Fruit fly (Drosophila melanogaster) whole organism, embryonic: ENCODE results near the gene Prp16.

Source experiments
- Asciz ChIP-seq: fragments of 200-800 bp; sonication (Bioruptor generic); optimal IDR thresholded peaks from 2 replicates; lab custom pipeline; 2017; ENCODE audit warnings: missing biosample characterization, mild to moderate bottlenecking, missing genetic modification characterization, missing genetic modification reagents
- Atf3 ChIP-seq: fragments of 200-800 bp; sonication (Bioruptor generic); optimal IDR thresholded peaks from 3 replicates; lab custom pipeline; 2016; ENCODE audit warnings: missing biosample characterization, missing genetic modification characterization
- Bdp1 ChIP-seq: fragments of 200-800 bp; sonication (Bioruptor generic); optimal IDR thresholded peaks from 3 replicates; lab custom pipeline; 2016; ENCODE audit warnings: missing biosample characterization, missing genetic modification characterization
- C15 ChIP-seq: fragments of 200-800 bp; sonication (Bioruptor generic); IDR thresholded peaks from 3 replicates; pipeline ENCODE4 v1.3.6; 2022; ENCODE audit warnings: missing biosample characterization, missing genetic modification characterization
- CG1024 ChIP-seq: fragments of 200-800 bp; sonication (Bioruptor generic); IDR thresholded peaks from 2 replicates; pipeline ENCODE4 v1.3.6; 2022; ENCODE audit warnings: missing biosample characterization, missing genetic modification characterization
- CG10959 ChIP-seq: fragments of 200-800 bp; sonication (Bioruptor generic); IDR thresholded peaks from 2 replicates; pipeline ENCODE4 v1.3.6; 2022; ENCODE audit warnings: missing biosample characterization, missing genetic modification characterization
- CG12219 ChIP-seq: fragments of 200-800 bp; sonication (Bioruptor generic); optimal IDR thresholded peaks from 3 replicates; lab custom pipeline; 2018; ENCODE audit warnings: missing biosample characterization, mild to moderate bottlenecking, missing genetic modification characterization
- CG1233 ChIP-seq: fragments of 200-800 bp; sonication (Bioruptor generic); optimal IDR thresholded peaks from 4 replicates; lab custom pipeline; 2018; ENCODE audit warnings: missing biosample characterization, mild to moderate bottlenecking, missing genetic modification characterization
- CG13287 ChIP-seq: fragments of 200-800 bp; sonication (Bioruptor generic); IDR thresholded peaks from 2 replicates; pipeline ENCODE4 v1.3.6; 2022; ENCODE audit warnings: missing biosample characterization, missing genetic modification characterization; ENCODE audit not compliant: partially characterized antibody
- CG1529 ChIP-seq: fragments of 200-800 bp; sonication (Bioruptor generic); optimal IDR thresholded peaks from 3 replicates; lab custom pipeline; 2018; ENCODE audit warnings: missing biosample characterization, missing genetic modification characterization
- CG2116 ChIP-seq: fragments of 200-800 bp; sonication (Bioruptor generic); optimal IDR thresholded peaks from 3 replicates; lab custom pipeline; 2018; ENCODE audit warnings: missing biosample characterization, mild to moderate bottlenecking, missing genetic modification characterization
- CG31224 ChIP-seq: fragments of 200-800 bp; sonication (Bioruptor generic); IDR thresholded peaks from 2 replicates; pipeline ENCODE4 v1.3.6; 2022; ENCODE audit warnings: missing biosample characterization, missing genetic modification characterization
- CG43689 ChIP-seq: fragments of 200-800 bp; sonication (Bioruptor generic); IDR thresholded peaks from 2 replicates; pipeline ENCODE4 v1.3.6; 2022; ENCODE audit warnings: missing biosample characterization, missing genetic modification characterization
- CG4404 ChIP-seq: fragments of 200-800 bp; sonication (Bioruptor generic); IDR thresholded peaks from 2 replicates; pipeline ENCODE4 v1.3.6; 2022; ENCODE audit warnings: missing biosample characterization, missing genetic modification characterization
- CG4820 ChIP-seq: fragments of 200-800 bp; sonication (Bioruptor generic); optimal IDR thresholded peaks from 3 replicates; lab custom pipeline; 2016; ENCODE audit warnings: missing biosample characterization, missing genetic modification characterization
- CG6854 ChIP-seq: fragments of 200-800 bp; sonication (Bioruptor generic); optimal IDR thresholded peaks from 3 replicates; lab custom pipeline; 2017; ENCODE audit warnings: missing biosample characterization, mild to moderate bottlenecking, missing genetic modification characterization
- CG8281 ChIP-seq: fragments of 200-800 bp; sonication (Bioruptor generic); optimal IDR thresholded peaks from 2 replicates; lab custom pipeline; 2018; ENCODE audit warnings: missing biosample characterization, mild to moderate bottlenecking, missing genetic modification characterization, moderate library complexity
- CG9797 ChIP-seq: fragments of 200-800 bp; sonication (Bioruptor generic); optimal IDR thresholded peaks from 3 replicates; lab custom pipeline; 2018; ENCODE audit warnings: missing biosample characterization, mild to moderate bottlenecking, missing genetic modification characterization
- D ChIP-seq, 2 experiments: fragments of 200-800 bp in 1 of 2; fragments of >200 bp in 1 of 2; sonication (Bioruptor generic) in 1 of 2; optimal IDR thresholded peaks; 2 replicates in 1 of 2; 3 replicates in 1 of 2; lab custom pipeline; 2017; ENCODE audit warnings: mild to moderate bottlenecking in 1 of 2, missing biosample characterization in 1 of 2, missing genetic modification characterization in 1 of 2, missing genetic modification reagents in 1 of 2
- Dek ChIP-seq: fragments of 200-800 bp; sonication (Bioruptor generic); optimal IDR thresholded peaks from 3 replicates; lab custom pipeline; 2019; ENCODE audit warnings: missing biosample characterization, mild to moderate bottlenecking, missing genetic modification characterization, moderate library complexity
- Hey ChIP-seq: fragments of 200-800 bp; sonication (Bioruptor generic); optimal IDR thresholded peaks from 3 replicates; lab custom pipeline; 2018; ENCODE audit warnings: missing biosample characterization, mild to moderate bottlenecking, missing genetic modification characterization
- Hr3 ChIP-seq: fragments of 200-800 bp; sonication (Bioruptor generic); optimal IDR thresholded peaks from 3 replicates; lab custom pipeline; 2016; ENCODE audit warnings: missing biosample characterization, missing genetic modification characterization
- Mrtf ChIP-seq: fragments of 200-800 bp; sonication (Bioruptor generic); IDR thresholded peaks from 3 replicates; pipeline ENCODE4 v1.3.6; 2022; ENCODE audit warnings: missing biosample characterization, missing genetic modification characterization
- Optix ChIP-seq: fragments of 200-800 bp; sonication (Bioruptor generic); IDR thresholded peaks from 3 replicates; pipeline ENCODE4 v1.3.6; 2022; ENCODE audit warnings: missing biosample characterization, missing genetic modification characterization
- Sox100B ChIP-seq: fragments of 200-800 bp; sonication (Bioruptor generic); optimal IDR thresholded peaks from 3 replicates; lab custom pipeline; 2018; ENCODE audit warnings: missing biosample characterization, mild to moderate bottlenecking, missing genetic modification characterization
- Vsx1 ChIP-seq: fragments of 200-800 bp; sonication (Bioruptor generic); optimal IDR thresholded peaks from 2 replicates; lab custom pipeline; 2017; ENCODE audit warnings: missing biosample characterization, mild to moderate bottlenecking, missing genetic modification characterization, missing genetic modification reagents
- Xbp1 ChIP-seq: fragments of 200-800 bp; sonication (Bioruptor generic); optimal IDR thresholded peaks from 3 replicates; lab custom pipeline; 2016; ENCODE audit warnings: missing biosample characterization, mild to moderate bottlenecking, missing genetic modification characterization
- Xrp1 ChIP-seq: fragments of 200-800 bp; sonication (Bioruptor generic); IDR thresholded peaks from 2 replicates; pipeline ENCODE4 v1.3.6; 2022; ENCODE audit warnings: missing biosample characterization, missing genetic modification characterization
- cato ChIP-seq: fragments of 200-800 bp; sonication (Bioruptor generic); optimal IDR thresholded peaks from 2 replicates; lab custom pipeline; 2016; ENCODE audit warnings: missing biosample characterization, missing genetic modification characterization, borderline replicate concordance
- chm ChIP-seq: fragments of 200-800 bp; sonication (Bioruptor generic); IDR thresholded peaks from 2 replicates; pipeline ENCODE4 v1.3.6; 2022; ENCODE audit warnings: missing biosample characterization, missing genetic modification characterization
- gro ChIP-seq: fragments of 200-800 bp; sonication (Bioruptor generic); optimal IDR thresholded peaks from 2 replicates; lab custom pipeline; 2016; ENCODE audit warnings: missing biosample characterization, missing genetic modification characterization
- gsb ChIP-seq: fragments of 200-800 bp; sonication (Bioruptor generic); IDR thresholded peaks from 2 replicates; pipeline ENCODE4 v1.3.6; 2022; ENCODE audit warnings: missing biosample characterization, missing genetic modification characterization
- h ChIP-seq: fragments of >200 bp; optimal IDR thresholded peaks from 2 replicates; lab custom pipeline; 2017
- ham ChIP-seq: fragments of 200-800 bp; sonication (Bioruptor generic); IDR thresholded peaks from 2 replicates; pipeline ENCODE4 v1.3.6; 2022; ENCODE audit warnings: missing biosample characterization, missing genetic modification characterization
- hkb ChIP-seq, 2 experiments: fragments of 200-800 bp in 1 of 2; fragments of >200 bp in 1 of 2; sonication (Bioruptor generic) in 1 of 2; IDR thresholded peaks in 1 of 2; optimal IDR thresholded peaks in 1 of 2; 2 replicates each; pipeline versions ENCODE4 v1.3.6 to Lab custom; 2017 to 2022; ENCODE audit warnings: missing biosample characterization in 1 of 2, missing genetic modification characterization in 1 of 2
- jigr1 ChIP-seq: fragments of 200-800 bp; sonication (Bioruptor generic); IDR thresholded peaks from 3 replicates; pipeline ENCODE4 v1.3.6; 2022; ENCODE audit warnings: missing biosample characterization, missing genetic modification characterization
- jing ChIP-seq: fragments of 200-800 bp; sonication (Bioruptor generic); optimal IDR thresholded peaks from 2 replicates; lab custom pipeline; 2018; ENCODE audit warnings: missing biosample characterization, mild to moderate bottlenecking, missing genetic modification characterization
- lola ChIP-seq, 3 experiments: fragments of >200 bp in 2 of 3; fragments of 200-800 bp in 1 of 3; sonication (Bioruptor generic) in 1 of 3; optimal IDR thresholded peaks; 2 replicates each; lab custom pipeline; 2017 to 2019; ENCODE audit warnings: missing biosample characterization in 3 of 3, missing genetic modification characterization in 3 of 3, mild to moderate bottlenecking in 1 of 3, moderate library complexity in 1 of 3
- mirr ChIP-seq: fragments of 200-800 bp; sonication (Bioruptor generic); optimal IDR thresholded peaks from 3 replicates; lab custom pipeline; 2018; ENCODE audit warnings: missing biosample characterization, mild to moderate bottlenecking, missing genetic modification characterization
- pan ChIP-seq, 4 experiments: fragments of >200 bp in 3 of 4; fragments of 200-800 bp in 1 of 4; sonication (Bioruptor generic) in 1 of 4; optimal IDR thresholded peaks in 3 of 4; IDR thresholded peaks in 1 of 4; 2 replicates each; pipeline versions ENCODE4 v1.3.6 to Lab custom; 2017 to 2022; ENCODE audit warnings: missing biosample characterization in 2 of 4, missing genetic modification characterization in 2 of 4, mixed read lengths in 1 of 4
- ro ChIP-seq: fragments of 200-800 bp; sonication (Bioruptor generic); IDR thresholded peaks from 2 replicates; pipeline ENCODE4 v1.3.6; 2022; ENCODE audit warnings: missing biosample characterization, missing genetic modification characterization
- run ChIP-seq: fragments of 200-800 bp; sonication (Bioruptor generic); optimal IDR thresholded peaks from 3 replicates; lab custom pipeline; 2018; ENCODE audit warnings: missing biosample characterization, mild to moderate bottlenecking, missing genetic modification characterization
- schlank ChIP-seq: fragments of 200-800 bp; sonication (Bioruptor generic); optimal IDR thresholded peaks from 2 replicates; lab custom pipeline; 2018; ENCODE audit warnings: missing biosample characterization, mild to moderate bottlenecking, missing genetic modification characterization
- sens-2 ChIP-seq: fragments of 200-800 bp; sonication (Bioruptor generic); IDR thresholded peaks from 2 replicates; pipeline ENCODE4 v1.3.6; 2022; ENCODE audit warnings: missing biosample characterization, missing genetic modification characterization
- sna ChIP-seq: fragments of 200-800 bp; sonication (Bioruptor generic); IDR thresholded peaks from 2 replicates; pipeline ENCODE4 v1.3.6; 2022; ENCODE audit warnings: missing biosample characterization, missing genetic modification characterization; ENCODE audit not compliant: partially characterized antibody
- sob ChIP-seq: fragments of 200-800 bp; sonication (Bioruptor generic); IDR thresholded peaks from 2 replicates; pipeline ENCODE4 v1.3.6; 2022; ENCODE audit warnings: missing biosample characterization, missing genetic modification characterization
- sr ChIP-seq: fragments of 200-800 bp; sonication (Bioruptor generic); IDR thresholded peaks from 3 replicates; pipeline ENCODE4 v1.3.6; 2022; ENCODE audit warnings: missing biosample characterization, missing genetic modification characterization
- stwl ChIP-seq: fragments of 200-800 bp; sonication (Bioruptor generic); optimal IDR thresholded peaks from 3 replicates; lab custom pipeline; 2018; ENCODE audit warnings: missing biosample characterization, mild to moderate bottlenecking, missing genetic modification characterization, moderate library complexity
- wor ChIP-seq: fragments of 200-800 bp; sonication (Bioruptor generic); IDR thresholded peaks from 2 replicates; pipeline ENCODE4 v1.3.6; 2022; ENCODE audit warnings: missing biosample characterization, missing genetic modification characterization

Gene Prp16

DNA sequence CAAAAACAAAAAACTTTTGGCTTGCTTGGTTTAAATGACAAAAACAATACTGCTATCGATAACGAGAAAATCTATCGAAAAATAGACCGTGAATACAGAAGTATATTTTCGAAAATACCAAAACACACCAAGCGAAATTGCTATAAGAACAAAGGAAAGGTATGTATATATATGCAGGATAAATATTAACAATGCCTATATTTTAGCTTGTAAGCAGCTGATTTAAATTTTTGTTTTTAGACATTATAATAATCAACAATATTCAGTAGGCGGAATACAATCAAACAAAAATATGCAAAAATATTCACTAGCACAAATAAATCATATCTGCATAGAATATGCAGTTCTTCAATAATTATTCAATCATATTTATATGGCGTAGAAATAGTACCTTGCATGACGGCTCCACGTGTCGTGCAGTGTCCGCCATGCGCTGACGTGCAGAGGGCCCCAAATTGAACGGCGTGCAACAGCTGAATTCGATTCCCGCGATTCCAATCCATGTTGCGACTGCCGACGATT is 36.8 kb downstream of the Prp16 start, which contains the start of the genes Fbxl4 and Dus2 (continued):
- TF ChIP-seq Mrtf (GFP tag; lab: Robert Waterston, UW) (peak; percentile 92), run (tag; lab: Kevin White, UChicago) (peak; percentile 44), wor (GFP tag; lab: Robert Waterston, UW) (peak; percentile 92), CG12219 (GFP tag; lab: Kevin White, UChicago) (peak; percentile 83), pan (optimal IDR thresholded peaks at IDR 0.05; lab: Kevin White, UChicago) (no peak), pan (GFP tag; optimal IDR thresholded peaks at IDR 0.05 in 1 of 2, IDR thresholded peaks at IDR 0.05 in 1 of 2) (peak in 1 of 2 experiments; percentile 93), CG8281 (tag; lab: Kevin White, UChicago) (peak; percentile 67), cato (peak; percentile 88), CG1529 (peak; percentile 76), CG9797 (peak; percentile 36), CG10959 (GFP tag; lab: Robert Waterston, UW) (peak; percentile 94), CG6854 (peak; percentile 74), ro (peak; percentile 83), Xbp1 (GFP tag; lab: Kevin White, UChicago) (peak; percentile 96), sna (GFP tag; lab: Robert Waterston, UW) (no peak), Bdp1 (GFP tag; lab: Kevin White, UChicago) (peak; percentile 81), stwl (tag; lab: Kevin White, UChicago) (peak; percentile 42), Optix (GFP tag; lab: Robert Waterston, UW) (peak; percentile 91), jigr1 (peak; percentile 76), Dek (peak; percentile 84), jing (GFP tag; lab: Kevin White, UChicago) (peak; percentile 84), gsb (GFP tag; lab: Robert Waterston, UW) (peak; percentile 80), h (lab: Kevin White, UChicago) (no peak), mirr (GFP tag; lab: Kevin White, UChicago) (peak; percentile 73), gro (GFP tag; lab: Kevin White, UChicago) (peak; percentile 91), CG1233 (peak; percentile 89), Sox100B (GFP tag; lab: Kevin White, UChicago) (peak; percentile 91), hkb (optimal IDR thresholded peaks at IDR 0.05; lab: Kevin White, UChicago) (peak; percentile 90), hkb (GFP tag; IDR thresholded peaks at IDR 0.05; lab: Robert Waterston, UW) (peak; percentile 89), sens-2 (GFP tag; lab: Robert Waterston, UW) (peak; percentile 86), CG13287 (GFP tag; lab: Robert Waterston, UW) (peak; percentile 57; the same call in 1 of the 2 replicates), sob (GFP tag; lab: Robert Waterston, UW) (peak; percentile 93), Asciz (GFP tag; lab: Kevin White, UChicago) (peak; percentile 76), Hey (tag; lab: Kevin White, UChicago) (peak; percentile 48), Atf3 (GFP tag; lab: Kevin White, UChicago) (peak; percentile 90), Xrp1 (GFP tag; lab: Robert Waterston, UW) (peak; percentile 95), CG4404 (GFP tag; lab: Robert Waterston, UW) (peak; percentile 94), lola (GFP tag; optimal IDR thresholded peaks at IDR 0.05; lab: Kevin White, UChicago) (peak in 1 of 3 experiments; percentile 95), Vsx1 (GFP tag; lab: Kevin White, UChicago) (no peak), CG1024 (GFP tag; lab: Robert Waterston, UW) (peak; percentile 87), CG4820 (peak; percentile 95), sr (peak; percentile 72; the same call in 2 of the 3 replicates), Hr3 (GFP tag; lab: Kevin White, UChicago) (peak; percentile 94), CG2116 (GFP tag; lab: Kevin White, UChicago) (peak; percentile 80), ham (peak; percentile 56; the same call in 1 of the 2 replicates), chm (peak; percentile 95), schlank (tag; lab: Kevin White, UChicago) (peak; percentile 70), C15 (GFP tag; lab: Robert Waterston, UW) (peak; percentile 75; the same call in 1 of the 3 replicates), CG43689 (GFP tag; lab: Robert Waterston, UW) (peak; percentile 78), CG31224 (GFP tag; lab: Robert Waterston, UW) (peak; percentile 84), D (optimal IDR thresholded peaks at IDR 0.05; lab: Kevin White, UChicago) (no peak), D (GFP tag; optimal IDR thresholded peaks at IDR 0.05; lab: Kevin White, UChicago) (peak; percentile 87)
